Fruit fly (Drosophila melanogaster) S2 (cell line): ENCODE data around the gene TFAM.

Source experiments
- CG8478 ChIP-seq: fragments of >200 bp; optimal IDR thresholded peaks from 2 replicates; lab custom pipeline; 2018
- CTCF ChIP-seq, 2 experiments: fragments of >200 bp; optimal IDR thresholded peaks; 2 replicates each; lab custom pipeline; 2018

DNA sequence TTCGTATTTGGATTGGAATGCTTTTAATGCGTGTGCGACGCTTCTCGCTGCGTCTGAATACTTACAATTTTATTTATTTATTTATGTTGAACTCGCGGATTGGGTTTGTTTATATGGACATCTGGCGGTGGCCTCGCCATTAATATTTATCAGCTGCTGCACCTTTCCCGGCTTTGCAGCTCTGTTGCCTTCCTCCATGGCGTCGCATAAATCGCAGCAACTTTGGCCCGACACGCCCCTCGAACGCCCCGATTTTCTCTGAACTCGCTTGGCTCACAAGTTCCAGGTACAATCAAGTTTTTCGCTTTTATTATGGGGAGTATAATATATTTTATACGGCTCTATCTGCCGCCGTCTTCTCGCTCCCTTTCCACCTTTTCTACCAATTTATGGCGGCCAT lies 23.3 kb upstream of the TFAM start:
- no peak for TF ChIP-seq CG8478 (lab: Kevin White, UChicago)
- no peak for TF ChIP-seq CTCF (optimal IDR thresholded peaks at IDR 0.05; lab: Kevin White, UChicago)
